Worm (Caenorhabditis elegans): Measurements from ENCODE around the gene sfxn-2.

- TF ChIP-seq nhr-76 (tag; optimal IDR thresholded peaks at IDR 0.05) (no peak), elt-3 (tag; optimal IDR thresholded peaks at IDR 0.05) (no peak), aly-2 (tag; optimal IDR thresholded peaks at IDR 0.05) (no peak), sea-2 (GFP tag; optimal IDR thresholded peaks at IDR 0.05) (no peak), unc-39 (tag; optimal IDR thresholded peaks at IDR 0.05) (no peak), nhr-77 (tag; optimal IDR thresholded peaks at IDR 0.05) (no peak)
Observed at ce11 chrX:7984742-7985141, 26.6 kb upstream of the sfxn-2 start.
